Worm (Caenorhabditis elegans) whole organism, young adult: ENCODE measurements around the gene F35D2.3.

ENCODE experiments used
- F57A8.1 ChIP-seq: fragments of 200-800 bp; sonication (Bioruptor generic); optimal IDR thresholded peaks from 2 replicates; lab custom pipeline; 2018; ENCODE audit warnings: mild to moderate bottlenecking, missing genetic modification characterization, moderate library complexity, missing compliant biosample characterization
- K11D2.4 ChIP-seq: fragments of 200-800 bp; sonication (Bioruptor generic); IDR thresholded peaks from 2 replicates; pipeline ENCODE4 v1.3.6; 2022; ENCODE audit warnings: missing genetic modification reagents, missing genetic modification characterization, missing compliant biosample characterization
- K12H6.12 ChIP-seq: fragments of 200-800 bp; sonication (Bioruptor generic); optimal IDR thresholded peaks from 2 replicates; lab custom pipeline; 2018; ENCODE audit warnings: mild to moderate bottlenecking, missing genetic modification characterization, missing compliant biosample characterization
- Y53G8AR.9 ChIP-seq: fragments of 200-800 bp; sonication (Bioruptor generic); conservative IDR thresholded peaks from 2 replicates; pipeline ENCODE4 v1.3.6; 2022; ENCODE audit warnings: missing genetic modification reagents, missing genetic modification characterization, missing compliant biosample characterization
- Y79H2A.3 ChIP-seq: fragments of 200-800 bp; sonication (Bioruptor generic); conservative IDR thresholded peaks from 2 replicates; pipeline ENCODE4 v1.3.6; 2022; ENCODE audit warnings: missing genetic modification reagents, missing genetic modification characterization, missing compliant biosample characterization
- akir-1 ChIP-seq: fragments of 200-800 bp; sonication (Bioruptor generic); optimal IDR thresholded peaks from 2 replicates; lab custom pipeline; 2018; ENCODE audit warnings: mild to moderate bottlenecking, missing genetic modification characterization, moderate library complexity, missing compliant biosample characterization
- ama-1 ChIP-seq, 3 experiments: fragments of 150-350 bp in 1 of 3; sonication (generic microtip) in 2 of 3; optimal IDR thresholded peaks; 2 replicates each; lab custom pipeline; 2014 to 2018; ENCODE audit warnings: missing biosample characterization in 2 of 3, missing genetic modification characterization in 2 of 3, missing genetic modification reagents in 2 of 3
- aptf-2 ChIP-seq: fragments of 200-800 bp; sonication (Bioruptor generic); conservative IDR thresholded peaks from 2 replicates; pipeline ENCODE4 v1.3.6; 2022; ENCODE audit warnings: missing genetic modification reagents, missing genetic modification characterization, missing compliant biosample characterization
- atf-7 ChIP-seq: sonication (generic microtip); optimal IDR thresholded peaks from 2 replicates; lab custom pipeline; 2017; ENCODE audit warnings: mild to moderate bottlenecking, missing genetic modification characterization, missing compliant biosample characterization
- attf-5 ChIP-seq: fragments of 200-800 bp; sonication (Bioruptor generic); optimal IDR thresholded peaks from 2 replicates; lab custom pipeline; 2018; ENCODE audit warnings: mild to moderate bottlenecking, missing genetic modification characterization, missing compliant biosample characterization
- bed-2 ChIP-seq: fragments of 200-800 bp; sonication (Bioruptor generic); IDR thresholded peaks from 2 replicates; pipeline ENCODE4 v1.3.6; 2022; ENCODE audit warnings: missing genetic modification reagents, missing genetic modification characterization, missing compliant biosample characterization
- ceh-27 ChIP-seq: fragments of 200-800 bp; sonication (Bioruptor generic); optimal IDR thresholded peaks from 2 replicates; lab custom pipeline; 2018; ENCODE audit warnings: mild to moderate bottlenecking, missing genetic modification characterization, moderate library complexity, missing compliant biosample characterization
- chd-7 ChIP-seq: sonication (generic microtip); optimal IDR thresholded peaks from 2 replicates; lab custom pipeline; 2016; ENCODE audit warnings: mild to moderate bottlenecking, missing genetic modification characterization, moderate library complexity, missing compliant biosample characterization
- dox-1 ChIP-seq: fragments of 200-800 bp; sonication (Bioruptor generic); IDR thresholded peaks from 2 replicates; pipeline ENCODE4 v1.3.6; 2022; ENCODE audit warnings: missing genetic modification reagents, missing genetic modification characterization, missing compliant biosample characterization
- dpl-1 ChIP-seq: fragments of 150-350 bp; optimal IDR thresholded peaks from 2 replicates; lab custom pipeline; 2014; ENCODE audit warnings: missing biosample characterization, missing genetic modification reagents, missing genetic modification characterization
- efl-1 ChIP-seq: fragments of 150-350 bp; optimal IDR thresholded peaks from 2 replicates; lab custom pipeline; 2014; ENCODE audit warnings: missing biosample characterization, missing genetic modification reagents, missing genetic modification characterization
- ets-4 ChIP-seq: fragments of 200-800 bp; sonication (Bioruptor generic); optimal IDR thresholded peaks from 2 replicates; lab custom pipeline; 2018; ENCODE audit warnings: mild to moderate bottlenecking, missing genetic modification characterization, missing compliant biosample characterization
- him-1 ChIP-seq: sonication (generic microtip); optimal IDR thresholded peaks from 2 replicates; lab custom pipeline; 2016; ENCODE audit warnings: missing genotype, missing genetic modification reagents, missing genetic modification characterization, missing compliant biosample characterization
- lin-26 ChIP-seq: fragments of 200-800 bp; sonication (Bioruptor generic); IDR thresholded peaks from 2 replicates; pipeline ENCODE4 v1.3.6; 2022; ENCODE audit warnings: missing genetic modification reagents, missing genetic modification characterization, missing compliant biosample characterization
- lin-35 ChIP-seq, 3 experiments: fragments of 150-350 bp in 2 of 3; sonication (generic microtip) in 1 of 3; optimal IDR thresholded peaks; 2 replicates each; lab custom pipeline; 2014 to 2018; ENCODE audit warnings: missing biosample characterization in 3 of 3, missing genetic modification characterization in 3 of 3, missing genetic modification reagents in 3 of 3
- lin-40 ChIP-seq: sonication (generic microtip); optimal IDR thresholded peaks from 2 replicates; lab custom pipeline; 2016; ENCODE audit warnings: missing genetic modification characterization, mild to moderate bottlenecking, missing compliant biosample characterization, missing genotype, missing genetic modification reagents
- lin-54 ChIP-seq: fragments of 200-800 bp; sonication (Bioruptor generic); optimal IDR thresholded peaks from 2 replicates; lab custom pipeline; 2018; ENCODE audit warnings: mild to moderate bottlenecking, missing genetic modification characterization, missing compliant biosample characterization
- lsl-1 ChIP-seq: fragments of 200-800 bp; sonication (Bioruptor generic); optimal IDR thresholded peaks from 2 replicates; lab custom pipeline; 2018; ENCODE audit warnings: mild to moderate bottlenecking, missing genetic modification characterization, moderate library complexity, missing compliant biosample characterization
- madf-10 ChIP-seq: sonication (generic microtip); optimal IDR thresholded peaks from 2 replicates; lab custom pipeline; 2016; ENCODE audit warnings: mild to moderate bottlenecking, missing genetic modification characterization, missing compliant biosample characterization
- mcd-1 ChIP-seq: fragments of 200-800 bp; sonication (Bioruptor generic); IDR thresholded peaks from 2 replicates; pipeline ENCODE4 v1.3.6; 2022; ENCODE audit warnings: missing genetic modification reagents, missing genetic modification characterization, missing compliant biosample characterization
- mel-28 ChIP-seq: sonication (generic microtip); optimal IDR thresholded peaks from 2 replicates; lab custom pipeline; 2016; ENCODE audit warnings: borderline replicate concordance, mild to moderate bottlenecking, missing genetic modification characterization, missing compliant biosample characterization
- nhr-80 ChIP-seq: sonication (generic microtip); optimal IDR thresholded peaks from 2 replicates; lab custom pipeline; 2016; ENCODE audit warnings: missing genetic modification characterization, missing compliant biosample characterization
- pbrm-1 ChIP-seq: fragments of 200-800 bp; sonication (Bioruptor generic); IDR thresholded peaks from 2 replicates; pipeline ENCODE4 v1.3.6; 2022; ENCODE audit warnings: missing genetic modification reagents, missing genetic modification characterization, missing compliant biosample characterization
- pha-4 ChIP-seq: fragments of 150-350 bp; sonication (generic microtip); optimal IDR thresholded peaks from 2 replicates; lab custom pipeline; 2014; ENCODE audit warnings: missing biosample characterization, missing genetic modification reagents, missing genetic modification characterization
- snpc-3.4 ChIP-seq: sonication (generic microtip); optimal IDR thresholded peaks from 2 replicates; lab custom pipeline; 2017; ENCODE audit warnings: missing genetic modification characterization, mild to moderate bottlenecking, missing compliant biosample characterization, antibody characterized with exemption, moderate library complexity, missing genotype, missing genetic modification reagents
- tbp1 ChIP-seq: fragments of 200-800 bp; sonication (Bioruptor generic); optimal IDR thresholded peaks from 2 replicates; lab custom pipeline; 2018; ENCODE audit warnings: mild to moderate bottlenecking, missing genetic modification characterization, missing compliant biosample characterization

Gene F35D2.3

DNA sequence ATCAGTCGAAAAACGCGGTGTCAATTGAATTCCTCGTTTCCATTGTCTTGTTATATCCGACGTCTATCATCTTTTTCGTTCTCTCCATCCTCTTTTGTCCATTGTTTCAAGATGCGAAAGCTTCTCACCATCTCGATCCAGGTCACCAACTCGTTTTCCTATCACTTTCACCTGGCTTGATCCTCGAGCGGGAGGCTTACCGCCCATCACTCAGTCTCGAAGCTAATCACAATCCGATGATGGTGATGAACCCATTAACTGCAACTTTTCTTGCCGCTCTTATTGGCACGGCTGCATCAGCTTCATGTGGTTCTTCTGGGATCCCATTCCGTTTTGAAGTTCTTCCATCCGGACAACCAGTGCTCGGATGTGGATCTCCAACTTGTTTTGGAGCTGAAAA lies 39.5 kb upstream of the F35D2.3 start, which contains the start of gene wrt-1 (continued):
- no peak for TF ChIP-seq akir-1
- no peak for TF ChIP-seq pha-4
- TF ChIP-seq chd-7 = no peak
- TF ChIP-seq dox-1 (GFP tag; lab: Robert Waterston, UW) = 0 out of 2 replicates have a peak, but pooled peaks have one; percentile 13
- peak; percentile 56 for TF ChIP-seq Y53G8AR.9 (GFP tag; lab: Robert Waterston, UW)
- TF ChIP-seq Y79H2A.3 (GFP tag; lab: Robert Waterston, UW) = no peak
- TF ChIP-seq atf-7 (tag; lab: Kevin White, UChicago) = peak; percentile 4
- TF ChIP-seq pbrm-1 (GFP tag; lab: Robert Waterston, UW) = peak; percentile 43; the same call in 1 of the 2 replicates

DNA sequence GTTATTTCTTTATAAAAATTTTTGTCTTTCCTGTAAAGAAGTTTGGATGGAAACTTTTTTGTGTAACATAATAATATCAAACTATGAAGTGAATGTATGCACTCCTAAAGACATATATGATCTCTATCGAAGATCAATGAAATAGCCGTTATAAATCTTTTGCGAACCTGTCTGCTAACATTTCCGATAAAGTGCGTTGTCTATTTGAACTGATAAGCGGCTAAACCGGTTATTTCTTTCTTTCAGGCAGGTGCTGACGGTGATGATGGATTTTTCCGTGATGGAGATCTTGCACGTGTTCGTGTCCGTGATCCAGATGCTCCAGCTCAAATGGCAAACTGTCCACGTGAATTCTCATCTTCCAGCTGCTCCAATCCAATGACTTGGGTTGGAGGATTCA lies 38.9 kb upstream of the F35D2.3 start:
- TF ChIP-seq K11D2.4 (GFP tag; lab: Robert Waterston, UW) = no peak
- TF ChIP-seq lin-26 (GFP tag; lab: Robert Waterston, UW) = no peak
- TF ChIP-seq him-1 (tag; lab: Kevin White, UChicago) = no peak
- no peak for TF ChIP-seq ets-4 (GFP tag; lab: Kevin White, UChicago)

DNA sequence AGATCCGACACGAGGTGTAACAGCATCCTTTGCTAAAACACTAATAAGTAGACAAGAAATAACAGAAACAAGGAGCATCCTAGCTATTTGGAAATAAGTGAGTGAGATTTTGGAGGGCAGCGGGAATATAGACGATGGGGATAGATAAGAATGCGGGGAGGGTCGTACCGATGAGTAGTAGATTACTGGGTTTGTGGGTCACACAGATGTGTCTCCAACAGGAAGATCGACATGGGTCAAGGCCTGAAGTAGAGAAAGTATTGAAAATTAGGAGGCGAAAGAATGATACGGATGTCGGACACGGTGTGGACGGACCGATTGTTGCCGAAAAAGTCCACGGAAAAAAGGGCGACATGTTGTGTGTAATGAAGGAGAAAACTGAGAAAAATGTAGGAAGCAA lies 36.0 kb upstream of the F35D2.3 start, which contains the start of gene wrt-10:
wrt-10 (minus strand) TSS at position 195 of the 400 bp plus-strand sequence.
- TF ChIP-seq bed-2 (GFP tag; lab: Robert Waterston, UW) (no peak), Y53G8AR.9 (GFP tag; lab: Robert Waterston, UW) (no peak), tbp1 (GFP tag; lab: Kevin White, UChicago) (no peak), nhr-80 (tag; lab: Kevin White, UChicago) (no peak), madf-10 (tag; lab: Kevin White, UChicago) (no peak), F57A8.1 (GFP tag; lab: Kevin White, UChicago) (no peak), aptf-2 (GFP tag; lab: Robert Waterston, UW) (no peak), mel-28 (tag; lab: Kevin White, UChicago) (no peak)

DNA sequence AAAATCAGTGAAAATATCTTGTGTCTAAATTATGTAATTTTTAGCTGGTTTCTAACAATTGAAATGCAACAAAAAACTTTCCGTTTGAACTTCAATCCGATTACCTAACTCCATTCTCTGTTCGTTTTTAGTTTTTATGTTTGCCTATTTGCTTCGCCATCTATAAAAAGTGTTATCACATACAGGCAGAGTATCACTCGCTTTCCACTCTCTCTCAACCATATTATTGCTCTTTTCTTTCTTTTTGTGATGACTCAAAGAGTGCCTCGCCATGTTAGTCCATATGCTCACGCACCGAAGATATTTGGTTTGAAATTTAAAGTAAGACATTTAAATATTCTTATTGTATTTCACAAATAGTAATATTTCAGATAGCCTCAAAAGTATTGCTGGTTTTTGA lies 35.5 kb upstream of the F35D2.3 start, which contains the start of gene ZK1290.13:
ZK1290.13 (plus strand) TSS at position 73 of the 400 bp plus-strand sequence.
- TF ChIP-seq nhr-80 (tag; lab: Kevin White, UChicago) = peak; percentile 48
- no peak for TF ChIP-seq bed-2 (GFP tag; lab: Robert Waterston, UW)
- TF ChIP-seq, all 124 proteins: peak for 1

DNA sequence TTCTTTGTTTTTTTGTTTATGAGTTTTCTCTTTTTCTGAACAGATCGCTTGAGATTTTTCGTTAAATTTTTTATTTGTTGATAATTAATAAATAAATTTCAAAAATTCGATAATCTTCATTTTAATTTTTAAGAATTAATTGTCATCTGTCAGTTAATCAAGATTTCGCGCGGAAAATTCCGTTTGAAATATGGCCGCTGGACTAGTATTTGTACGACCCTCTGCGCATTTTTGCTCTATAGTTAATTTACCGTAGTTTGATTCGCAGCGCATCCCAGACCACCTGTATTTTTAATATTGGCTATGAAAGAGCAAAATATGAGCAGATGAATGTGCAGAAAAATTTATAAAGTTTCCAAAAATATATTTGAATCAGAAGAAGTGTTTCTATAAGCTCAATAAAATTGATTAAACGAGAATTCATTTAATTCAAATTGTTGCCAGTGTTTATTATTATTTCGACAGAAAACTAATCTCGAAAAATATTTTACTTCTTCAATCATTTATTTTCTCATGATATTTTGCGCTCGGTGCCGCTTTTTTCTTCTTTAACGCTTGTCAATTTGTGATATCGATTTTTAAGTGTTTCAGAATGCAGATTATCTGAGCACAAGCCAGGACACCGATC lies 32.7 kb upstream of the F35D2.3 start, which contains the start of gene nfi-1:
nfi-1 (plus strand) TSS at position 578 of the 628 bp plus-strand sequence.
- peak; percentile 42; the same call in 1 of the 2 replicates for TF ChIP-seq dox-1 (GFP tag; lab: Robert Waterston, UW)
- TF ChIP-seq snpc-3.4 (tag; lab: Kevin White, UChicago) = no peak
- peak; percentile 49 for TF ChIP-seq lsl-1
- TF ChIP-seq lin-54 (GFP tag; lab: Kevin White, UChicago) = peak; percentile 36
- peak; percentile 32 for TF ChIP-seq K12H6.12 (tag; lab: Kevin White, UChicago)
- peak; percentile 49; the same call in 1 of the 2 replicates for TF ChIP-seq mcd-1 (GFP tag; lab: Robert Waterston, UW)
- no peak for TF ChIP-seq lin-40 (tag; lab: Kevin White, UChicago)
- TF ChIP-seq dpl-1 (GFP tag; lab: Kevin White, UChicago) = peak; percentile 22
- no peak for TF ChIP-seq ama-1 (optimal IDR thresholded peaks at IDR 0.05; lab: Kevin White, UChicago)
- no peak for TF ChIP-seq ama-1 (GFP tag; optimal IDR thresholded peaks at IDR 0.05; lab: Kevin White, UChicago)
- peak; percentile 57 for TF ChIP-seq attf-5 (GFP tag; lab: Kevin White, UChicago)
- TF ChIP-seq ceh-27 (GFP tag; lab: Kevin White, UChicago) = peak; percentile 51
- peak in 1 of 3 experiments; percentile 42 for TF ChIP-seq lin-35 (GFP tag; optimal IDR thresholded peaks at IDR 0.05; lab: Kevin White, UChicago)
- peak; percentile 35 for TF ChIP-seq nhr-80 (tag; lab: Kevin White, UChicago)
- TF ChIP-seq efl-1 (GFP tag; lab: Kevin White, UChicago) = peak; percentile 59
